Fruit fly (Drosophila melanogaster): ENCODE data around the gene CG42570.
A peak's percentile ranks its signal among the peaks of the same experiment; 100 is the strongest.

The CG42570 gene

dm6 chr3L:15715788-15716503 lies 1.7 kb upstream of the CG42570 start, which contains the start of gene CG42571 (continued):
- TF ChIP-seq ERR (GFP tag; optimal IDR thresholded peaks at IDR 0.05) (no peak), CG1529 (GFP tag; optimal IDR thresholded peaks at IDR 0.05) (peak; percentile 61), CG5180 (GFP tag; optimal IDR thresholded peaks at IDR 0.05) (peak; percentile 50), eve (GFP tag; optimal IDR thresholded peaks at IDR 0.05) (no peak), CG12219 (GFP tag; optimal IDR thresholded peaks at IDR 0.05) (peak; percentile 63), grn (GFP tag; optimal IDR thresholded peaks at IDR 0.05) (no peak), CG8359 (GFP tag; optimal IDR thresholded peaks at IDR 0.05; ENCODE audit: borderline replicate concordance) (peak; percentile 50), CG4282 (GFP tag; optimal IDR thresholded peaks at IDR 0.05) (no peak), usp (GFP tag; optimal IDR thresholded peaks at IDR 0.05) (no peak), CG1602 (GFP tag; optimal IDR thresholded peaks at IDR 0.05) (no peak), Atf3 (GFP tag; optimal IDR thresholded peaks at IDR 0.05) (no peak), CG6654 (GFP tag; optimal IDR thresholded peaks at IDR 0.05) (no peak), Hmx (GFP tag; optimal IDR thresholded peaks at IDR 0.05) (no peak), sima (GFP tag; optimal IDR thresholded peaks at IDR 0.05) (no peak), CG2129 (GFP tag; IDR thresholded peaks at IDR 0.05; ENCODE audit: partially characterized antibody) (no peak), dimm (GFP tag; IDR thresholded peaks at IDR 0.05) (no peak), Rx (GFP tag; IDR thresholded peaks at IDR 0.05) (no peak), Dp (GFP tag; optimal IDR thresholded peaks at IDR 0.05) (no peak), bab2 (GFP tag; optimal IDR thresholded peaks at IDR 0.05) (peak; percentile 49), pan (optimal IDR thresholded peaks at IDR 0.05) (no peak), pan (GFP tag; optimal IDR thresholded peaks at IDR 0.05 in 1 of 2, IDR thresholded peaks at IDR 0.05 in 1 of 2) (peak in 1 of 2 experiments; percentile 34), CG10366 (GFP tag; IDR thresholded peaks at IDR 0.05) (no peak), dysf (GFP tag; IDR thresholded peaks at IDR 0.05) (no peak), CG12769 (tag; optimal IDR thresholded peaks at IDR 0.05) (no peak), p53 (GFP tag; optimal IDR thresholded peaks at IDR 0.05) (no peak), CG10209 (GFP tag; optimal IDR thresholded peaks at IDR 0.05) (peak; percentile 56), CG9932 (GFP tag; IDR thresholded peaks at IDR 0.05) (no peak), CG33213 (GFP tag; optimal IDR thresholded peaks at IDR 0.05) (peak; percentile 46), unpg (GFP tag; optimal IDR thresholded peaks at IDR 0.05) (peak; percentile 32), Hr39 (optimal IDR thresholded peaks at IDR 0.05) (no peak), CG3726 (GFP tag; IDR thresholded peaks at IDR 0.05) (no peak), CG6683 (GFP tag; optimal IDR thresholded peaks at IDR 0.05) (no peak), btn (GFP tag; optimal IDR thresholded peaks at IDR 0.05) (peak; percentile 59), inv (GFP tag; IDR thresholded peaks at IDR 0.05; ENCODE audit: partially characterized antibody) (no peak), CG6689 (GFP tag; IDR thresholded peaks at IDR 0.05) (no peak), vfl (GFP tag; optimal IDR thresholded peaks at IDR 0.05) (no peak), vnd (GFP tag; IDR thresholded peaks at IDR 0.05; ENCODE audit: partially characterized antibody) (no peak), dm (GFP tag; optimal IDR thresholded peaks at IDR 0.05) (no peak), luna (GFP tag; optimal IDR thresholded peaks at IDR 0.05) (no peak), Mes4 (GFP tag; optimal IDR thresholded peaks at IDR 0.05) (peak; percentile 40), ro (GFP tag; IDR thresholded peaks at IDR 0.05) (no peak), knrl (GFP tag; IDR thresholded peaks at IDR 0.05; ENCODE audit: partially characterized antibody) (no peak), Sry-δ (GFP tag; optimal IDR thresholded peaks at IDR 0.05) (no peak), croc (GFP tag; conservative IDR thresholded peaks at IDR 0.05) (no peak), CG42726 (GFP tag; IDR thresholded peaks at IDR 0.05; ENCODE audit: partially characterized antibody) (no peak), Sox100B (GFP tag; optimal IDR thresholded peaks at IDR 0.05) (peak; percentile 53), pnt (GFP tag; optimal IDR thresholded peaks at IDR 0.05) (peak; percentile 3), CG7357 (GFP tag; IDR thresholded peaks at IDR 0.05) (no peak), Hr78 (GFP tag; optimal IDR thresholded peaks at IDR 0.05) (peak in 1 of 2 experiments; percentile 72), tll (GFP tag; optimal IDR thresholded peaks at IDR 0.05) (peak in 1 of 2 experiments; percentile 11)
